Worm (Caenorhabditis elegans) whole organism, early embryonic: Measurements from ENCODE around the gene btb-12.

Experiments used
- B0310.2 ChIP-seq: sonication (generic microtip); optimal IDR thresholded peaks from 2 replicates; lab custom pipeline; 2016; ENCODE audit warnings: mild to moderate bottlenecking, missing genetic modification characterization, missing compliant biosample characterization
- aly-1 ChIP-seq: sonication (generic microtip); optimal IDR thresholded peaks from 2 replicates; lab custom pipeline; 2016; ENCODE audit warnings: missing genetic modification characterization, missing compliant biosample characterization
- ama-1 ChIP-seq: fragments of 150-350 bp; optimal IDR thresholded peaks from 2 replicates; lab custom pipeline; 2014
- ceh-13 ChIP-seq: fragments of 200-800 bp; sonication (Bioruptor generic); optimal IDR thresholded peaks from 2 replicates; lab custom pipeline; 2018; ENCODE audit warnings: mild to moderate bottlenecking, missing genetic modification characterization, missing compliant biosample characterization
- ceh-36 ChIP-seq: sonication (generic microtip); optimal IDR thresholded peaks from 2 replicates; lab custom pipeline; 2016; ENCODE audit warnings: missing genetic modification characterization, inconsistent platforms, missing compliant biosample characterization
- flt-1 ChIP-seq: fragments of 200-800 bp; sonication (Bioruptor generic); IDR thresholded peaks from 2 replicates; pipeline ENCODE4 v1.3.6; 2022; ENCODE audit warnings: missing genetic modification characterization, missing compliant biosample characterization
- hmbx-1 ChIP-seq: sonication (generic microtip); optimal IDR thresholded peaks from 2 replicates; lab custom pipeline; 2016; ENCODE audit warnings: mild to moderate bottlenecking, missing genetic modification characterization, missing compliant biosample characterization
- hmg-4 ChIP-seq: fragments of 200-800 bp; sonication (Bioruptor generic); optimal IDR thresholded peaks from 2 replicates; lab custom pipeline; 2018; ENCODE audit warnings: mild to moderate bottlenecking, missing genetic modification characterization, missing compliant biosample characterization
- hnd-1 ChIP-seq: sonication (generic microtip); optimal IDR thresholded peaks from 2 replicates; lab custom pipeline; 2016; ENCODE audit warnings: missing genetic modification characterization, missing compliant biosample characterization
- pes-1 ChIP-seq: fragments of 200-800 bp; sonication (Bioruptor generic); IDR thresholded peaks from 2 replicates; pipeline ENCODE4 v1.3.6; 2022; ENCODE audit warnings: missing genetic modification reagents, missing genetic modification characterization, missing compliant biosample characterization
- sea-1 ChIP-seq: fragments of 200-800 bp; sonication (Bioruptor generic); conservative IDR thresholded peaks from 2 replicates; pipeline ENCODE4 v1.3.6; 2022; ENCODE audit warnings: missing genetic modification characterization, missing compliant biosample characterization
- tra-4 ChIP-seq: sonication (generic microtip); optimal IDR thresholded peaks from 2 replicates; lab custom pipeline; 2017; ENCODE audit warnings: missing genetic modification characterization, missing compliant biosample characterization

DNA sequence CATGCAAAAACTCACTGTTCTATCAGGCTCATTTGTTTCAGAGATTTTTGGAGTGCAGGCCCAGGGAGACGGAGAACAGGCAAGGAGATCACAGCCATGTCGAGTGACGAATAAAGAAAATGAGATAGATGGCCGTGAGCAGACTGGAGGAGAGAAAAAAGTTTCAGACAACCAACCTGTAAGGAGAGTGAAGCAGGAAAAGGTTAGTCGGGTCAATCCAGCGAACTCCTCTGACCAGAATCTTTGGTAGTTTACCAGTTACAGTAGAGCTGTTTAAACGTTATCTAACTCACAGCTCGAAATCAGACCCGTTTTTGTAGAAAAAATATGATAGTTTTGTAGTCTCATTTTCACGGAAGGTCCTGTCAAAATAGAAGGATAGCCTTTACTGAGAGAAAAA, 6.2 kb upstream of the btb-12 start, which contains the start of gene fbxb-21:
- no peak for TF ChIP-seq ama-1 (lab: Kevin White, UChicago)
- TF ChIP-seq sea-1 = no peak
- no peak for TF ChIP-seq B0310.2
- TF ChIP-seq ceh-36 (tag; lab: Kevin White, UChicago) = no peak
- no peak for TF ChIP-seq pes-1 (GFP tag; lab: Robert Waterston, UW)
- TF ChIP-seq ceh-13 = no peak
- no peak for TF ChIP-seq hnd-1 (tag; lab: Kevin White, UChicago)
- TF ChIP-seq aly-1 = no peak
- TF ChIP-seq hmg-4 (GFP tag; lab: Kevin White, UChicago) = no peak
- no peak for TF ChIP-seq hmbx-1 (tag; lab: Kevin White, UChicago)
- TF ChIP-seq tra-4 (tag; lab: Kevin White, UChicago) = no peak
- TF ChIP-seq flt-1 (GFP tag; lab: Robert Waterston, UW) = no peak
